Worm (Caenorhabditis elegans) whole organism, L3 larva: ENCODE data around the gene H11E01.3.
A peak's percentile ranks its signal among the peaks of the same experiment; 100 is the strongest.

Source experiments
- R02D3.7 ChIP-seq: fragments of 150-350 bp; optimal IDR thresholded peaks from 2 replicates; lab custom pipeline; 2014; ENCODE audit warnings: missing biosample characterization, missing genetic modification characterization
- ZK546.5 ChIP-seq: sonication (generic microtip); optimal IDR thresholded peaks from 2 replicates; lab custom pipeline; 2017; ENCODE audit warnings: missing biosample characterization, missing genetic modification characterization
- aly-2 ChIP-seq: fragments of 150-350 bp; optimal IDR thresholded peaks from 2 replicates; lab custom pipeline; 2014; ENCODE audit warnings: missing biosample characterization, missing genetic modification characterization
- ama-1 ChIP-seq: fragments of 150-350 bp; optimal IDR thresholded peaks from 2 replicates; lab custom pipeline; 2018
- ceh-16 ChIP-seq: sonication (generic microtip); optimal IDR thresholded peaks from 2 replicates; lab custom pipeline; 2017; ENCODE audit warnings: missing biosample characterization, missing genetic modification characterization
- ceh-28 ChIP-seq: fragments of 150-350 bp; optimal IDR thresholded peaks from 2 replicates; lab custom pipeline; 2014; ENCODE audit warnings: missing biosample characterization, missing genetic modification reagents, missing genetic modification characterization
- ceh-82 ChIP-seq: fragments of 150-350 bp; optimal IDR thresholded peaks from 2 replicates; lab custom pipeline; 2014; ENCODE audit warnings: missing biosample characterization, missing genetic modification characterization
- ceh-9 ChIP-seq: sonication (generic microtip); optimal IDR thresholded peaks from 2 replicates; lab custom pipeline; 2018; ENCODE audit warnings: missing biosample characterization, missing genetic modification characterization
- daf-12 ChIP-seq: fragments of 150-350 bp; optimal IDR thresholded peaks from 2 replicates; lab custom pipeline; 2014; ENCODE audit warnings: missing biosample characterization, missing genetic modification reagents, missing genetic modification characterization
- elt-2 ChIP-seq: sonication (generic microtip); optimal IDR thresholded peaks from 2 replicates; lab custom pipeline; 2016; ENCODE audit warnings: missing genetic modification reagents, mild to moderate bottlenecking, missing genetic modification characterization, missing compliant biosample characterization
- fkh-2 ChIP-seq: fragments of 150-350 bp; optimal IDR thresholded peaks from 2 replicates; lab custom pipeline; 2014; ENCODE audit warnings: missing biosample characterization, missing genetic modification reagents, missing genetic modification characterization
- fos-1 ChIP-seq: fragments of 150-350 bp; optimal IDR thresholded peaks from 2 replicates; lab custom pipeline; 2014; ENCODE audit warnings: missing biosample characterization, missing genetic modification characterization
- hmg-11 ChIP-seq: sonication (generic microtip); optimal IDR thresholded peaks from 2 replicates; lab custom pipeline; 2016; ENCODE audit warnings: missing genetic modification characterization, missing compliant biosample characterization
- jun-1 ChIP-seq: fragments of 150-350 bp; optimal IDR thresholded peaks from 2 replicates; lab custom pipeline; 2014; ENCODE audit warnings: missing biosample characterization, missing genetic modification reagents, missing genetic modification characterization
- lin-15B ChIP-seq: fragments of 150-350 bp; optimal IDR thresholded peaks from 2 replicates; lab custom pipeline; 2014; ENCODE audit warnings: missing biosample characterization, missing genetic modification characterization
- lin-39 ChIP-seq: fragments of 150-350 bp; optimal IDR thresholded peaks from 2 replicates; lab custom pipeline; 2018; ENCODE audit warnings: missing biosample characterization, missing genetic modification reagents, missing genetic modification characterization
- mdl-1 ChIP-seq: fragments of 150-350 bp; optimal IDR thresholded peaks from 2 replicates; lab custom pipeline; 2014; ENCODE audit warnings: missing biosample characterization, missing genetic modification characterization
- nfya-1 ChIP-seq: sonication (generic microtip); optimal IDR thresholded peaks from 2 replicates; lab custom pipeline; 2017; ENCODE audit warnings: missing genetic modification characterization, mild to moderate bottlenecking, missing compliant biosample characterization, antibody characterized with exemption, moderate library complexity; ENCODE audit not compliant: insufficient read depth
- nhr-11 ChIP-seq: fragments of 150-350 bp; optimal IDR thresholded peaks from 2 replicates; lab custom pipeline; 2014; ENCODE audit warnings: missing biosample characterization, missing genetic modification characterization
- nhr-23 ChIP-seq: fragments of 150-350 bp; optimal IDR thresholded peaks from 2 replicates; lab custom pipeline; 2014; ENCODE audit warnings: missing biosample characterization, missing genetic modification reagents, missing genetic modification characterization
- nhr-237 ChIP-seq: fragments of 150-350 bp; optimal IDR thresholded peaks from 2 replicates; lab custom pipeline; 2014; ENCODE audit warnings: missing biosample characterization, missing genetic modification characterization
- nhr-43 ChIP-seq: sonication (generic microtip); optimal IDR thresholded peaks from 2 replicates; lab custom pipeline; 2016; ENCODE audit warnings: mild to moderate bottlenecking, missing genetic modification characterization, missing compliant biosample characterization; ENCODE audit not compliant: poor library complexity, severe bottlenecking
- nhr-67 ChIP-seq: fragments of 150-350 bp; optimal IDR thresholded peaks from 2 replicates; lab custom pipeline; 2014; ENCODE audit warnings: missing biosample characterization, missing genetic modification characterization
- nhr-76 ChIP-seq: fragments of 150-350 bp; sonication (generic microtip); optimal IDR thresholded peaks from 5 replicates; lab custom pipeline; 2014; ENCODE audit warnings: missing biosample characterization, missing genetic modification characterization
- nhr-77 ChIP-seq: fragments of 150-350 bp; optimal IDR thresholded peaks from 2 replicates; lab custom pipeline; 2014; ENCODE audit warnings: missing biosample characterization, missing genetic modification characterization
- pha-4 ChIP-seq: fragments of 150-350 bp; optimal IDR thresholded peaks from 2 replicates; lab custom pipeline; 2014; ENCODE audit warnings: missing biosample characterization, missing genetic modification reagents, missing genetic modification characterization
- pqm-1 ChIP-seq: fragments of 150-350 bp; optimal IDR thresholded peaks from 2 replicates; lab custom pipeline; 2017; ENCODE audit warnings: missing biosample characterization, missing genetic modification characterization, inconsistent platforms
- sea-2 ChIP-seq: fragments of 150-350 bp; sonication (generic microtip); optimal IDR thresholded peaks from 4 replicates; lab custom pipeline; 2014; ENCODE audit warnings: missing biosample characterization, missing genetic modification reagents, missing genetic modification characterization
- skn-1 ChIP-seq: fragments of 150-350 bp; optimal IDR thresholded peaks from 2 replicates; lab custom pipeline; 2014; ENCODE audit warnings: missing biosample characterization, missing genetic modification characterization
- unc-62 ChIP-seq: fragments of 150-350 bp; sonication (generic microtip); optimal IDR thresholded peaks from 4 replicates; lab custom pipeline; 2014; ENCODE audit warnings: missing biosample characterization, missing genetic modification reagents, missing genetic modification characterization
- zag-1 ChIP-seq: fragments of 150-350 bp; optimal IDR thresholded peaks from 2 replicates; lab custom pipeline; 2014; ENCODE audit warnings: missing biosample characterization, missing genetic modification characterization
- ztf-4 ChIP-seq: fragments of 150-350 bp; optimal IDR thresholded peaks from 2 replicates; lab custom pipeline; 2014; ENCODE audit warnings: missing biosample characterization, missing genetic modification characterization

Gene H11E01.3

DNA sequence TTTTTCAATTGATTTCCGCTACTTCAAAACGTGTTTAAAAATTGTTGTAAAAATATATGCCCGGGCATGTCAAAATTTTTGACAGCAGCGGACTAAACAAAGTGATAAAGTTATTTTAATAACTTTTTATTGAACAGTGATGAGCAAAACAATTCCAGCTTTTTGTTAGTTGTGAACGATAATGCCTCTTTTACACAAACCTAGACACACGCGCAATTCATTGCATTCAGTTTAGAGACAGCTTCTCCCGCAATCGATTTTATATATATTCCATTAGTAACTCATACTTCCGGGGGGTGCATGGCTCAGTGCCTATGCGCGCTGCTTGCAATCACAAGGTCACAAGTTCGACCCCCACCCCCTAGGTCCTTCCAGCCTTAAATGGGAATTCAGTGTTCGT, 49.4 kb downstream of the H11E01.3 start, which contains the start of gene ZK380.6:
Gene ZK380.6, plus strand, starts transcription at position 301 of the 400 bp plus-strand sequence.
- no peak for TF ChIP-seq ceh-16
- no peak for TF ChIP-seq hmg-11 (tag; lab: Kevin White, UChicago)
- no peak for TF ChIP-seq aly-2 (tag; lab: Kevin White, UChicago)
- TF ChIP-seq nhr-67 (tag; lab: Kevin White, UChicago) = no peak
- no peak for TF ChIP-seq nhr-76 (tag; lab: Kevin White, UChicago)
- TF ChIP-seq nhr-23 (tag; lab: Kevin White, UChicago) = no peak
- no peak for TF ChIP-seq skn-1 (tag; lab: Kevin White, UChicago)
- TF ChIP-seq ama-1 (lab: Kevin White, UChicago) = no peak
- TF ChIP-seq ZK546.5 = no peak
- no peak for TF ChIP-seq ztf-4 (tag; lab: Kevin White, UChicago)
- TF ChIP-seq nhr-77 (tag; lab: Kevin White, UChicago) = no peak
- TF ChIP-seq nhr-237 (tag; lab: Kevin White, UChicago) = no peak
- no peak for TF ChIP-seq ceh-28 (tag; lab: Kevin White, UChicago)
- no peak for TF ChIP-seq fkh-2 (tag; lab: Kevin White, UChicago)
- no peak for TF ChIP-seq nhr-11 (tag; lab: Kevin White, UChicago)
- TF ChIP-seq pha-4 (tag; lab: Kevin White, UChicago) = no peak
- no peak for TF ChIP-seq ceh-9 (tag; lab: Kevin White, UChicago)

DNA sequence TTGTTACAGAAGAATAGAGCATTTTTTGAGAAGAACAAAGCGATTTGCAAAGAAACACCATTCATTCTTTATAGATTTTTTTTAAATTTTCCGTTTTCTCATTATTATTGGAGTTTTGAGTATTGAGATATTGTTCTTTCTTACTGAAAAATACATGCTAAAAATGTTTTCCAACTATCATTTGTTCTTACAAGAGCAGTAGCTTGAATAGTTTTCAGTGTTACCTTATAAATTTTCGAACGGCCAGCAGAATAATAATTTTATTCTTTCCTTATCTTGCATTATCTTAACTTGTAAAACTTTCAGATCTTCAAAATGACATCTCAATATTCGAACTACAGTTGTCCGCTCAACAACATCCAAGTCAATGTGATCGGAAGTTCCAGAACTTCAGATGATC, 50.5 kb downstream of the H11E01.3 start, which contains the start of gene tbx-32:
Gene tbx-32, plus strand, starts transcription at position 301 of the 400 bp plus-strand sequence.
- no peak for TF ChIP-seq unc-62 (GFP tag; lab: Kevin White, UChicago)
- TF ChIP-seq fos-1 (tag; lab: Kevin White, UChicago) = no peak
- no peak for TF ChIP-seq ceh-82 (tag; lab: Kevin White, UChicago)
- no peak for TF ChIP-seq nhr-76 (tag; lab: Kevin White, UChicago)
- TF ChIP-seq jun-1 = no peak
- TF ChIP-seq hmg-11 (tag; lab: Kevin White, UChicago) = no peak
- no peak for TF ChIP-seq pqm-1 (tag; lab: Kevin White, UChicago)
- no peak for TF ChIP-seq nhr-11 (tag; lab: Kevin White, UChicago)
- TF ChIP-seq nfya-1 (tag; lab: Kevin White, UChicago) = no peak
- TF ChIP-seq lin-15B (tag; lab: Kevin White, UChicago) = no peak
- no peak for TF ChIP-seq nhr-67 (tag; lab: Kevin White, UChicago)
- no peak for TF ChIP-seq elt-2 (tag; lab: Kevin White, UChicago)

ce11 chrX:1664925-1665324, 60.2 kb downstream of the H11E01.3 start, which contains the start of gene R09H3.2:
Gene R09H3.2, minus strand, starts transcription at chrX:1665025.
- no peak for TF ChIP-seq mdl-1 (tag; lab: Kevin White, UChicago)
- no peak for TF ChIP-seq R02D3.7 (tag; lab: Kevin White, UChicago)
- no peak for TF ChIP-seq lin-39 (tag; lab: Kevin White, UChicago)
- TF ChIP-seq sea-2 (GFP tag; lab: Kevin White, UChicago) = no peak
- TF ChIP-seq lin-15B (tag; lab: Kevin White, UChicago) = no peak
- TF ChIP-seq jun-1 = no peak
- no peak for TF ChIP-seq daf-12 (tag; lab: Kevin White, UChicago)
- no peak for TF ChIP-seq fos-1 (tag; lab: Kevin White, UChicago)
- TF ChIP-seq, all 47 proteins: peak for 0

ce11 chrX:1667056-1667455, 62.4 kb downstream of the H11E01.3 start:
- TF ChIP-seq ceh-28 (tag; lab: Kevin White, UChicago) (peak; percentile 19), zag-1 (no peak)

DNA sequence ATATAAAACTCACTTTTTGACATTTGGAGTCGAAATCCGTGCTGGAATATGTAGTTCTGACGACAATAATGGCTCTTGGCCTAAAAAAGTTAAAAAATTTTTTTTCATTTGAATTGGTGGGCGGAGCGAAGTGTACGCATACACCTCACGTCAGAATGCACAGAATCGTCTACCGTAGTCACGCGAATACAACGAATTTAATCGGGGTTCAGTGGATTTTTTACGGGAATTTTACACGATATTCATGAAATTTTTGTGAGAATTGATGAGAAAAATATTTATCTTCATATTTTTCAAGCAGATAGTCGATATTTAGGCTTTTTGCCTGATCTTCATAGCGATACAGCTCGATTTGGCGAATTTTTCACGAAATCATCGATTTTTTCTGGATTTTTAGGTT, 64.0 kb downstream of the H11E01.3 start, which contains the start of gene R09H3.3:
Gene R09H3.3, minus strand, starts transcription at position 101 of the 400 bp plus-strand sequence.
- TF ChIP-seq ceh-16 (no peak), nhr-43 (tag; lab: Kevin White, UChicago) (no peak), nhr-76 (tag; lab: Kevin White, UChicago) (no peak), pqm-1 (tag; lab: Kevin White, UChicago) (no peak)
- TF ChIP-seq, all 47 proteins: peak for 0
